Worm (Caenorhabditis elegans) whole organism, L1 larva: Measurements from ENCODE around the gene pha-4.

ENCODE experiments used
- elt-3 ChIP-seq, 6 experiments: fragments of 150-350 bp in 1 of 6; sonication (generic microtip); optimal IDR thresholded peaks; 2 replicates each; lab custom pipeline; 2017 to 2018; ENCODE audit warnings: missing biosample characterization in 6 of 6, missing genetic modification characterization in 6 of 6, inconsistent platforms in 1 of 6
- grh-1 ChIP-seq: fragments of 200-800 bp; sonication (Bioruptor generic); IDR thresholded peaks from 2 replicates; pipeline ENCODE4 v1.3.6; 2022; ENCODE audit warnings: missing genetic modification reagents, missing genetic modification characterization, missing compliant biosample characterization
- isw-1 ChIP-seq: fragments of 200-800 bp; sonication (Bioruptor generic); IDR thresholded peaks from 2 replicates; pipeline ENCODE4 v1.3.6; 2022; ENCODE audit warnings: missing genetic modification characterization, missing compliant biosample characterization
- nhr-11 ChIP-seq: fragments of 150-350 bp; optimal IDR thresholded peaks from 2 replicates; lab custom pipeline; 2014; ENCODE audit warnings: missing biosample characterization, missing genetic modification characterization
- nhr-237 ChIP-seq: fragments of 150-350 bp; optimal IDR thresholded peaks from 2 replicates; lab custom pipeline; 2014; ENCODE audit warnings: missing biosample characterization, missing genetic modification characterization
- nhr-71 ChIP-seq: sonication (generic microtip); optimal IDR thresholded peaks from 2 replicates; lab custom pipeline; 2016; ENCODE audit warnings: mild to moderate bottlenecking, missing genetic modification characterization, moderate library complexity, missing compliant biosample characterization
- nhr-76 ChIP-seq: sonication (generic microtip); optimal IDR thresholded peaks from 2 replicates; lab custom pipeline; 2017; ENCODE audit warnings: missing biosample characterization, missing genetic modification characterization
- tbx-2 ChIP-seq: sonication (generic microtip); optimal IDR thresholded peaks from 2 replicates; lab custom pipeline; 2016; ENCODE audit warnings: missing genetic modification characterization, missing compliant biosample characterization

DNA sequence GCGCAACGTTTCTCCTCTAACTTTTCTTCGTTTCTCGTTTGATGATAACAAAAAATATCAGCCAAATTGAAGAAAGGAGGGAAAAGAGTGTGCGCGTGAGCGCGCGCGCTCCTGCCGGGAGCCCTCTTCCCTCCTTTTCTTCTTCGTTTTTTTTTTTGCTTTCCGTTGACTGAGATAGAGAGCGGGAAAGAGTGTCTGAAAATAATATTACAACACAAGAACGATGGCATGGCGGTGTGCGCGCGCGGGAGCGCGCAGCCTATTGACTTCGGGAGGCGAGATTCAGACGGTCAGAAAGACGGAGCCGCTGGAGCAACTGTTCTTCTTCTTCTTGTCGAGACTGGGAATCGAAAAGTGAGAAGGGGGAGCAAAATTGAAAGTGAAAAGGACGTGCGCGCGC lies 40.9 kb downstream of the pha-4 start:
- no peak for TF ChIP-seq nhr-76 (tag; lab: Kevin White, UChicago)
- TF ChIP-seq nhr-11 (tag; lab: Kevin White, UChicago), result no peak
- no peak for TF ChIP-seq grh-1 (GFP tag; lab: Robert Waterston, UW)
- TF ChIP-seq nhr-71 (tag; lab: Kevin White, UChicago), result peak; percentile 55
- no peak for TF ChIP-seq isw-1 (GFP tag; lab: Robert Waterston, UW)
- TF ChIP-seq tbx-2 (tag; lab: Kevin White, UChicago), result no peak
- no peak for TF ChIP-seq nhr-237 (tag; lab: Kevin White, UChicago)
- no peak for TF ChIP-seq elt-3 (tag; optimal IDR thresholded peaks at IDR 0.05; lab: Kevin White, UChicago)
